Worm (Caenorhabditis elegans): ENCODE measurements around the gene C33B4.4.

C33B4.4 gene

DNA sequence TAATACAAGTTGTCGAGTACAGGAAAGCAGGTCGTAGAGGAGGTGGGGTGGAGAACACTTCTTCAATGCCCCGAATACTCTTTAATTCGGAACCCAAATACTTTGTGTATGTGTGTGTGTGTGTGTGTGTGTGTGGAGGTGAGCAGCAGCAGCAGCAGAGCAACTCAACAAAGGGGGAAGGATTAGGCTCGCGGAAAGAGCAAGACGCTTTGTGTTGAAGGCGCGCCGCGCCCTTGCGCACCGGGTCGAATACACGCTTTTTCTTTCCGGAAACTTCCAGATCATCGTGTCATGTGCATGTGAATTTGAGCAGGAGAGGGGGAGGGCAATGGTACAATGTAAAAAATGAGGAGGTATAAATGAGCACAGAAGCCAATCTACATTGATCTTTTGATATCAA lies 15.5 kb upstream of the C33B4.4 start:
- TF ChIP-seq fkh-6 (tag; optimal IDR thresholded peaks at IDR 0.05) (peak; percentile 44), che-1 (tag; optimal IDR thresholded peaks at IDR 0.05) (no peak), ets-4 (tag; optimal IDR thresholded peaks at IDR 0.05) (peak; percentile 64), ceh-31 (tag; optimal IDR thresholded peaks at IDR 0.05) (peak; percentile 22), ref-2 (tag; optimal IDR thresholded peaks at IDR 0.05) (peak; percentile 24), dve-1 (tag; optimal IDR thresholded peaks at IDR 0.05) (peak; percentile 14), ceh-18 (tag; optimal IDR thresholded peaks at IDR 0.05) (no peak)

- TF ChIP-seq unc-42 (tag; optimal IDR thresholded peaks at IDR 0.05) (peak; percentile 84), npax-4 (tag; optimal IDR thresholded peaks at IDR 0.05) (no peak), madf-2 (tag; optimal IDR thresholded peaks at IDR 0.05) (no peak), C08G9.2 (tag; optimal IDR thresholded peaks at IDR 0.05) (peak; percentile 13)
Measured at ce11 chrII:11396217-11396616, 13.0 kb upstream of the C33B4.4 start.

DNA sequence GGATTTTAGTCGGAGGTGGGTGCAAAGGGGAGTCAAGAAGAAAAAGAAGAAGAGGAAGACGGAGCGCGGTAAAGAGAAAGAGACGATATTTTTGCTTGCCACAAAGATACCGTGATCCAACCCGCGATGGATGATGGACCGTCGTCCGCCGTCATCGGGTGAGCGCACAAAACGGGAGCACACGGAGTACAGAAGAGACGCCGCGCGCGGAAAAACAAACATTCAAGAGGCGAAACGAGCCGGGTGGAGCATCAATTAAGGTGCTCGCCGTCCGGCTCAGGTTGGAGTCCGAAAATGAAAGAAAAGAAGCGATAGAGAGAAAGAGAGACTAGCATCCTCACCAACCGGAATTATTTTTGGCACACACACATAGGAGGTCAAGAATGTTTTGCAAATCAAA lies 10.5 kb upstream of the C33B4.4 start:
- TF ChIP-seq unc-55 (GFP tag; optimal IDR thresholded peaks at IDR 0.05) (no peak), ceh-34 (tag; optimal IDR thresholded peaks at IDR 0.05) (peak; percentile 52), eyg-1 (tag; optimal IDR thresholded peaks at IDR 0.05) (peak; percentile 11), ceh-2 (tag; optimal IDR thresholded peaks at IDR 0.05) (peak; percentile 34), pqm-1 (tag; optimal IDR thresholded peaks at IDR 0.05) (no peak), ceh-45 (GFP tag; IDR thresholded peaks at IDR 0.05) (no peak), ceh-19 (GFP tag; optimal IDR thresholded peaks at IDR 0.05) (peak; percentile 16)

- TF ChIP-seq K02D7.2 (tag; optimal IDR thresholded peaks at IDR 0.05) (no peak), mec-3 (tag; optimal IDR thresholded peaks at IDR 0.05; ENCODE audit: borderline replicate concordance) (no peak), unc-55 (GFP tag; optimal IDR thresholded peaks at IDR 0.05) (no peak), hlh-30 (tag; optimal IDR thresholded peaks at IDR 0.05; ENCODE audit: insufficient read depth) (no peak), hlh-15 (tag; optimal IDR thresholded peaks at IDR 0.05) (no peak), pat-9 (tag; optimal IDR thresholded peaks at IDR 0.05) (no peak)
Measured at ce11 chrII:11392390-11392789, 9.1 kb upstream of the C33B4.4 start.

ce11 chrII:11390865-11391264 lies 7.6 kb upstream of the C33B4.4 start, which contains the start of gene shn-1:
TSS of gene shn-1 (minus strand) at chrII:11390965.
- TF ChIP-seq tbx-7 (tag; optimal IDR thresholded peaks at IDR 0.05) (no peak), npax-4 (tag; optimal IDR thresholded peaks at IDR 0.05) (no peak), fkh-10 (GFP tag; optimal IDR thresholded peaks at IDR 0.05) (no peak), unc-42 (tag; optimal IDR thresholded peaks at IDR 0.05) (no peak), unc-55 (GFP tag; optimal IDR thresholded peaks at IDR 0.05) (no peak)

DNA sequence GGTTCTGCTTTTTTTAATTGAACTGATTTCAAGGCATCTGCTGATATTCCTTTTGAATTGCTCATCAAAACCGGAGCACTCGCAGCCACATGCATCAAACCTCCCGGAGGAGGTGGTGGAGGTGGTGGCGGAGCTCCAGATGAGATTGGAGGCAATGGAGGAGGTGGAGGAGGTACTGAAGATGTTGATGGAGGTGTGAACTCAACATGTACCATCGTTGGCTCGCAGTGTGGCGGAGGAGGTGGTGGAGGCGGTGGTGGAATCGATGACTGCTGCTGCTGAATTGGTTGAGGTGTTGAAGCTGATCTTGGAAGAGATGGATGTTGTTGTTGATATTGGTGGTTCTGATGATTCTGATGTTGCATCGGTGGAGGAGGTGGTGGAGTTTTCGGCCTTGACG lies 3.7 kb upstream of the C33B4.4 start:
- TF ChIP-seq fax-1 (tag; optimal IDR thresholded peaks at IDR 0.05) (no peak), hlh-13 (GFP tag; optimal IDR thresholded peaks at IDR 0.05) (no peak), dve-1 (tag; optimal IDR thresholded peaks at IDR 0.05) (no peak), K02D7.2 (tag; optimal IDR thresholded peaks at IDR 0.05) (no peak), hlh-15 (tag; optimal IDR thresholded peaks at IDR 0.05) (no peak), dmd-4 (tag; optimal IDR thresholded peaks at IDR 0.05; ENCODE audit: borderline replicate concordance) (no peak), ceh-2 (tag; optimal IDR thresholded peaks at IDR 0.05) (no peak), unc-3 (GFP tag; conservative IDR thresholded peaks at IDR 0.05) (no peak), unc-3 (tag; optimal IDR thresholded peaks at IDR 0.05) (no peak), tbx-2 (tag; optimal IDR thresholded peaks at IDR 0.05) (no peak), unc-42 (tag; optimal IDR thresholded peaks at IDR 0.05) (no peak), madf-2 (tag; optimal IDR thresholded peaks at IDR 0.05) (no peak), rnt-1 (tag; optimal IDR thresholded peaks at IDR 0.05) (no peak), ceh-22 (tag; optimal IDR thresholded peaks at IDR 0.05) (no peak), pros-1 (tag; optimal IDR thresholded peaks at IDR 0.05) (no peak)
